Worm (Caenorhabditis elegans) whole organism, L4/young adult: ENCODE data around the gene F16B12.4.

ENCODE experiments used
- W03F9.2 ChIP-seq: fragments of 150-350 bp; optimal IDR thresholded peaks from 2 replicates; lab custom pipeline; 2014; ENCODE audit warnings: missing biosample characterization, missing genetic modification characterization
- dao-5 ChIP-seq: sonication (generic microtip); optimal IDR thresholded peaks from 2 replicates; lab custom pipeline; 2016; ENCODE audit warnings: missing genotype, missing genetic modification characterization, moderate library complexity, missing compliant biosample characterization

ce11 chrX:14132677-14133076 lies 34.2 kb upstream of the F16B12.4 start:
- no peak for TF ChIP-seq W03F9.2 (tag; lab: Kevin White, UChicago)
- no peak for TF ChIP-seq dao-5 (tag; lab: Kevin White, UChicago)
